Worm (Caenorhabditis elegans) whole organism, L3 larva: ENCODE results near the gene Y48A6C.4.
A peak's percentile ranks its signal among the peaks of the same experiment; 100 is the strongest.

Experiments
- R02D3.7 ChIP-seq: fragments of 150-350 bp; optimal IDR thresholded peaks from 2 replicates; lab custom pipeline; 2014; ENCODE audit warnings: missing biosample characterization, missing genetic modification characterization
- ZK546.5 ChIP-seq: sonication (generic microtip); optimal IDR thresholded peaks from 2 replicates; lab custom pipeline; 2017; ENCODE audit warnings: missing biosample characterization, missing genetic modification characterization
- aly-2 ChIP-seq: fragments of 150-350 bp; optimal IDR thresholded peaks from 2 replicates; lab custom pipeline; 2014; ENCODE audit warnings: missing biosample characterization, missing genetic modification characterization
- ama-1 ChIP-seq: fragments of 150-350 bp; optimal IDR thresholded peaks from 2 replicates; lab custom pipeline; 2018
- ceh-28 ChIP-seq: fragments of 150-350 bp; optimal IDR thresholded peaks from 2 replicates; lab custom pipeline; 2014; ENCODE audit warnings: missing biosample characterization, missing genetic modification reagents, missing genetic modification characterization
- daf-12 ChIP-seq: fragments of 150-350 bp; optimal IDR thresholded peaks from 2 replicates; lab custom pipeline; 2014; ENCODE audit warnings: missing biosample characterization, missing genetic modification reagents, missing genetic modification characterization
- egl-5 ChIP-seq: fragments of 150-350 bp; optimal IDR thresholded peaks from 2 replicates; lab custom pipeline; 2017; ENCODE audit warnings: missing biosample characterization, missing genetic modification reagents, missing genetic modification characterization, inconsistent platforms
- elt-2 ChIP-seq: sonication (generic microtip); optimal IDR thresholded peaks from 2 replicates; lab custom pipeline; 2016; ENCODE audit warnings: missing genetic modification reagents, mild to moderate bottlenecking, missing genetic modification characterization, missing compliant biosample characterization
- eor-1 ChIP-seq, 2 experiments: fragments of 150-350 bp; optimal IDR thresholded peaks; 2 replicates each; lab custom pipeline; 2014 to 2018; ENCODE audit warnings: missing biosample characterization in 2 of 2, missing genetic modification characterization in 2 of 2
- fkh-10 ChIP-seq: sonication (generic microtip); optimal IDR thresholded peaks from 2 replicates; lab custom pipeline; 2017; ENCODE audit warnings: missing biosample characterization, missing genetic modification reagents, missing genetic modification characterization
- fkh-2 ChIP-seq: fragments of 150-350 bp; optimal IDR thresholded peaks from 2 replicates; lab custom pipeline; 2014; ENCODE audit warnings: missing biosample characterization, missing genetic modification reagents, missing genetic modification characterization
- fos-1 ChIP-seq: fragments of 150-350 bp; optimal IDR thresholded peaks from 2 replicates; lab custom pipeline; 2014; ENCODE audit warnings: missing biosample characterization, missing genetic modification characterization
- hmg-11 ChIP-seq: sonication (generic microtip); optimal IDR thresholded peaks from 2 replicates; lab custom pipeline; 2016; ENCODE audit warnings: missing genetic modification characterization, missing compliant biosample characterization
- lin-15B ChIP-seq: fragments of 150-350 bp; optimal IDR thresholded peaks from 2 replicates; lab custom pipeline; 2014; ENCODE audit warnings: missing biosample characterization, missing genetic modification characterization
- lin-39 ChIP-seq: fragments of 150-350 bp; optimal IDR thresholded peaks from 2 replicates; lab custom pipeline; 2018; ENCODE audit warnings: missing biosample characterization, missing genetic modification reagents, missing genetic modification characterization
- lsy-12 ChIP-seq: sonication (generic microtip); optimal IDR thresholded peaks from 2 replicates; lab custom pipeline; 2016; ENCODE audit warnings: mild to moderate bottlenecking, missing genetic modification characterization, missing compliant biosample characterization
- mdl-1 ChIP-seq: fragments of 150-350 bp; optimal IDR thresholded peaks from 2 replicates; lab custom pipeline; 2014; ENCODE audit warnings: missing biosample characterization, missing genetic modification characterization
- mml-1 ChIP-seq: fragments of 150-350 bp; sonication (generic microtip); optimal IDR thresholded peaks from 3 replicates; lab custom pipeline; 2014; ENCODE audit warnings: missing biosample characterization, missing genetic modification characterization
- nfya-1 ChIP-seq: sonication (generic microtip); optimal IDR thresholded peaks from 2 replicates; lab custom pipeline; 2017; ENCODE audit warnings: missing genetic modification characterization, mild to moderate bottlenecking, missing compliant biosample characterization, antibody characterized with exemption, moderate library complexity; ENCODE audit not compliant: insufficient read depth
- nhr-237 ChIP-seq: fragments of 150-350 bp; optimal IDR thresholded peaks from 2 replicates; lab custom pipeline; 2014; ENCODE audit warnings: missing biosample characterization, missing genetic modification characterization
- nhr-25 ChIP-seq: sonication (generic microtip); optimal IDR thresholded peaks from 2 replicates; lab custom pipeline; 2017; ENCODE audit warnings: missing biosample characterization, missing genetic modification characterization
- nhr-28 ChIP-seq: fragments of 150-350 bp; optimal IDR thresholded peaks from 2 replicates; lab custom pipeline; 2014; ENCODE audit warnings: missing biosample characterization, missing genetic modification characterization
- nhr-43 ChIP-seq: sonication (generic microtip); optimal IDR thresholded peaks from 2 replicates; lab custom pipeline; 2016; ENCODE audit warnings: mild to moderate bottlenecking, missing genetic modification characterization, missing compliant biosample characterization; ENCODE audit not compliant: poor library complexity, severe bottlenecking
- nhr-67 ChIP-seq: fragments of 150-350 bp; optimal IDR thresholded peaks from 2 replicates; lab custom pipeline; 2014; ENCODE audit warnings: missing biosample characterization, missing genetic modification characterization
- nhr-76 ChIP-seq: fragments of 150-350 bp; sonication (generic microtip); optimal IDR thresholded peaks from 5 replicates; lab custom pipeline; 2014; ENCODE audit warnings: missing biosample characterization, missing genetic modification characterization
- nhr-77 ChIP-seq: fragments of 150-350 bp; optimal IDR thresholded peaks from 2 replicates; lab custom pipeline; 2014; ENCODE audit warnings: missing biosample characterization, missing genetic modification characterization
- pha-4 ChIP-seq: fragments of 150-350 bp; optimal IDR thresholded peaks from 2 replicates; lab custom pipeline; 2014; ENCODE audit warnings: missing biosample characterization, missing genetic modification reagents, missing genetic modification characterization
- pqm-1 ChIP-seq: fragments of 150-350 bp; optimal IDR thresholded peaks from 2 replicates; lab custom pipeline; 2017; ENCODE audit warnings: missing biosample characterization, missing genetic modification characterization, inconsistent platforms
- sea-2 ChIP-seq: fragments of 150-350 bp; sonication (generic microtip); optimal IDR thresholded peaks from 4 replicates; lab custom pipeline; 2014; ENCODE audit warnings: missing biosample characterization, missing genetic modification reagents, missing genetic modification characterization
- skn-1 ChIP-seq: fragments of 150-350 bp; optimal IDR thresholded peaks from 2 replicates; lab custom pipeline; 2014; ENCODE audit warnings: missing biosample characterization, missing genetic modification characterization
- snpc-4 ChIP-seq: fragments of 150-350 bp; optimal IDR thresholded peaks from 2 replicates; lab custom pipeline; 2014; ENCODE audit warnings: missing biosample characterization, missing genetic modification characterization
- tbx-2 ChIP-seq: sonication (generic microtip); optimal IDR thresholded peaks from 2 replicates; lab custom pipeline; 2016; ENCODE audit warnings: mild to moderate bottlenecking, missing genetic modification characterization, missing compliant biosample characterization
- unc-62 ChIP-seq: fragments of 150-350 bp; sonication (generic microtip); optimal IDR thresholded peaks from 4 replicates; lab custom pipeline; 2014; ENCODE audit warnings: missing biosample characterization, missing genetic modification reagents, missing genetic modification characterization
- zag-1 ChIP-seq: fragments of 150-350 bp; optimal IDR thresholded peaks from 2 replicates; lab custom pipeline; 2014; ENCODE audit warnings: missing biosample characterization, missing genetic modification characterization

Y48A6C.4 gene

DNA sequence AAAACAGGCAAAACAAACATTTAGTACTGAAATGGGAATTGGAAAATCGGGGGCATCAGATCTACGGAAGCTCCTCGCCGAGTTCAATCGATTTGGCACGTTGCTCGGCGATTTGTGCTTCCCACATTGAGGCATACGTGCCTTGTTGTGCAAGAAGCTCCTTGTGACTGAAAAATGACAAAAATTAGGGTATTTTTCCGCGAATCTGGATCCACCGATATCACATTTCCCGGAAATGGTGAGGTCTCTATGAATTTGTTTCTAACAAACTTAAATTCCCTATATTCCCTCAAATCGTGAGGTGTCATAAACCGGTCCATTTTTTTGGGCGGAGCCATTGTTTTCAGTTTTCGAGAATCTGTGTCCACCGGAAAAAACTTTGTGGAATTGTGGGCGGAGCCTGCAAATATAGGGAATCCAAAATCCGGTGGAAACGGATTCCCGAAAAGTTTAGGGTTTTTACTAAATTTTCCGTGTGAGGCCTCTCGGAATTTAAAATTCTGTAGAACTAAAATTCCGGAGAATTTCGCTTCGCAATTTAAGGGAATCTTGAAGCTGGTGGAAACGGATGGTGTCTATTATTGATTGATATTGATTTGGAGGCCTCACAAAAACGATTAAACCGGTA is 27.8 kb upstream of the Y48A6C.4 start:
- TF ChIP-seq elt-2 (tag; lab: Kevin White, UChicago) (peak; percentile 31), ama-1 (lab: Kevin White, UChicago) (no peak), nhr-43 (tag; lab: Kevin White, UChicago) (peak; percentile 57), fos-1 (tag; lab: Kevin White, UChicago) (no peak), nfya-1 (peak; percentile 12), lsy-12 (tag; lab: Kevin White, UChicago) (peak; percentile 50)

DNA sequence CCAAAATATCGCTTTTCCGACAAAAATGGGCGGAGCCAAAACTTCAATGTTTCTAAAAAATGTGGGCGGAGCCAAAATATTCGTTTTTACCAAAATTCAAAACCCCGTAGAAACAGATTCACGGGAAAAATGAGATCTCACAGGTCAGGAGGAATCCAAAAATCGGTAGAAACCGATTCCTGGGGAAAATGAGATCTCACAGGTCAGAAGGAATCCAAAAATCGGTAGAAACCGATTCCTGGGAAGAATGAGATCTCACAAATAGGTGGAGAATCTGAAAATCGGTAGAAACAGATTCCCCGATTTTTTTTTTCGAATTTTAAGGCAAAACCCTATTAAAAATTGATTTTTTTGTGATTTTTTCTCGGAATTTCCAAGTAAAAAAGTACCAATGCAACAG is 26.1 kb upstream of the Y48A6C.4 start:
- TF ChIP-seq zag-1 (tag; lab: Kevin White, UChicago) (no peak), mdl-1 (tag; lab: Kevin White, UChicago) (no peak), nhr-237 (tag; lab: Kevin White, UChicago) (no peak), unc-62 (no peak), ama-1 (lab: Kevin White, UChicago) (no peak), egl-5 (tag; lab: Kevin White, UChicago) (no peak), fkh-10 (GFP tag; lab: Kevin White, UChicago) (no peak), eor-1 (tag; optimal IDR thresholded peaks at IDR 0.05; lab: Kevin White, UChicago) (no peak), lin-15B (tag; lab: Kevin White, UChicago) (no peak), skn-1 (tag; lab: Kevin White, UChicago) (no peak), tbx-2 (tag; lab: Kevin White, UChicago) (no peak), R02D3.7 (tag; lab: Kevin White, UChicago) (no peak), ZK546.5 (no peak), aly-2 (tag; lab: Kevin White, UChicago) (no peak), pqm-1 (tag; lab: Kevin White, UChicago) (no peak), nhr-25 (tag; lab: Kevin White, UChicago) (no peak)
- TF ChIP-seq, all 47 proteins: peak for 0

DNA sequence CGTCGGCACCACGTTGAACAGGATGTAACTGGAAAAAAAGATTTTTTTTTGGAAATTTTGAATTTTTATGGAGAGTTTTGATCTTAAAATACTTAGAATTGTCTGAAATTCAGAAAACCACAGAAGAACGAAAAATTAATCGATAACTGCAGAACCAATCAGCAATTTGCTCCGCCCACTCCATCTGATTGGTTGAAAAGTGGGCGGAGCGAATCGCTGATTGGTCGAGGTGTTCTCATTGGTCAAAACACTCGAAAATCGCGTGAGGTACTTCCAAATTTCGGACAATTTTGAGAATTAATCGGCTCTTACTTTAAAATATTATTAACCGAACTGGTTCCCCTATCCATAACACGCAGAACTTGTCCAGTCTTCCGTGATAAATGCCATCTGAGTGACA is 23.9 kb upstream of the Y48A6C.4 start:
- peak; percentile 81 for TF ChIP-seq nfya-1
- no peak for TF ChIP-seq mml-1 (tag; lab: Kevin White, UChicago)
- TF ChIP-seq, all 47 proteins: peak for 1

DNA sequence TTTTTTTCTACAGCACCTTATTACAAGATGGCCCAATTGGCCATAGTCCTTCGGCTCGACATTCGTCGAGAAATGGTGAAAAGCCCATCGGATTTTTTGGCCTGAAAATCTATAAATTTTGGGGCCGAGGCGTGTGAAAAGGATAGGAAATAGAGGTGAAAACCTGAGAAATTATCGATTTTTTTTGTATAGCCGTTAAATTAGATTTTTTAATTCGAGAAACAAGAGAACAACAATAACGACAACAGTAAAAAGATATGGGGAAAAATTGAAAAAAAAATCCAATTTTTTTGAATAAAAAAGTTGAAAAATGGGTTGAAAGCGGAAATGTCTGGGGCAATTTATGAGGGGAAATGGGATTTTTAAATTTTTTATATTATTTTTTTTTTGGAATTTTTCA is 19.7 kb upstream of the Y48A6C.4 start, which contains the start of gene hmt-1:
hmt-1 (minus strand) TSS at position 101 of the 400 bp plus-strand sequence.
- no peak for TF ChIP-seq nhr-28
- no peak for TF ChIP-seq nhr-77 (tag; lab: Kevin White, UChicago)
- no peak for TF ChIP-seq lin-39
- TF ChIP-seq pqm-1 (tag; lab: Kevin White, UChicago), result no peak
- TF ChIP-seq elt-2 (tag; lab: Kevin White, UChicago), result no peak
- no peak for TF ChIP-seq eor-1 (tag; optimal IDR thresholded peaks at IDR 0.05; lab: Kevin White, UChicago)
- TF ChIP-seq daf-12 (tag; lab: Kevin White, UChicago), result no peak
- no peak for TF ChIP-seq aly-2 (tag; lab: Kevin White, UChicago)
- TF ChIP-seq snpc-4 (tag; lab: Kevin White, UChicago), result no peak
- TF ChIP-seq sea-2, result no peak
- TF ChIP-seq nhr-67 (tag; lab: Kevin White, UChicago), result no peak
- TF ChIP-seq nhr-76 (tag; lab: Kevin White, UChicago), result no peak
- TF ChIP-seq zag-1 (tag; lab: Kevin White, UChicago), result no peak
- no peak for TF ChIP-seq ceh-28
- no peak for TF ChIP-seq fkh-2 (tag; lab: Kevin White, UChicago)
- TF ChIP-seq pha-4 (tag; lab: Kevin White, UChicago), result no peak
- TF ChIP-seq, all 47 proteins: peak for 0

DNA sequence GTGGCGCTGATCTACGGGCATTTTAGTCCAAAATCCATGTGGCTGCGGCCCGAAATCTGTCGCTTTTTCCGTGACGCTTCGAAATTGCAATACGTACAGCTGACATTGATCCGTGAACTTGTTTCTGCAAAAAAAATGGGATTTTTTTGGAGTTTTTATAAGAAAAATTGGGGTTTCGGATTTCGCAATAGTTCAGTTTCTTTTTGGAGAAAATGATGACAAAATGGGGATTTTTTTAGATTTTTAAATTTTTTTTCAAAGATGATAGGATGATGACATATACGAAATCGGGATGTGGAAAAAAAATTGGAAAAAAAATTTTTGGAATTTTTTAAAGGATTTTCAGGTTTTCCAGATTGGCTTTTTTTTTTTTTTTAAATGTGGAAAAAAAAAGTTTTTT is 18.4 kb upstream of the Y48A6C.4 start:
- TF ChIP-seq hmg-11 (peak; percentile 17), daf-12 (tag; lab: Kevin White, UChicago) (no peak)
